Worm (Caenorhabditis elegans): ENCODE data around the gene glb-23.

DNA sequence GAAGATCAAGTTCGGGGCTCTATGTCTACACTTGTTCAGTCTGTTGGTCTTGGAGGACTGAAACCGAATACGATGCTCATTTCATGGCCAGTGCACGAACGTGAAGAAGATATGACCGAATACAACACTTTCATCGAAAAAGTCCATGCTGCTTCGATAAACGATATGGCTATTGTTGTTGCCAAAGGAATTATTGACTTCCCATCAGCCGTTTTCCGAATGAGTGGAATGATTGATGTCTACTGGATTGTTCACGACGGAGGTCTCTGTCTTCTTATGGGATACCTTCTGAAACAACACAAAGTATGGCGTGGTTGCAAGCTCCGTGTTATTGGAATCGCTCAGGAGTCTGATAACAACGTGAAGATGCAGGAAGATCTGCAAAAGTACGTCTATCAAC, 3.1 kb downstream of the glb-23 start:
- TF ChIP-seq ztf-23 (GFP tag; IDR thresholded peaks at IDR 0.05) = no peak
- TF ChIP-seq T22C8.4 (GFP tag; IDR thresholded peaks at IDR 0.05) = no peak
- no peak for TF ChIP-seq cog-1 (tag; optimal IDR thresholded peaks at IDR 0.05)
- TF ChIP-seq ztf-29 (GFP tag; IDR thresholded peaks at IDR 0.05) = no peak
- TF ChIP-seq flt-1 (GFP tag; IDR thresholded peaks at IDR 0.05) = no peak
- TF ChIP-seq klf-2 (GFP tag; conservative IDR thresholded peaks at IDR 0.05) = no peak
- no peak for TF ChIP-seq ref-1 (GFP tag; conservative IDR thresholded peaks at IDR 0.05)
- no peak for TF ChIP-seq med-1 (GFP tag; optimal IDR thresholded peaks at IDR 0.05; ENCODE audit: insufficient read depth)

All from whole organism, midembryonic.